Worm (Caenorhabditis elegans): Measurements from ENCODE around the gene F47B8.8.

Gene F47B8.8

DNA sequence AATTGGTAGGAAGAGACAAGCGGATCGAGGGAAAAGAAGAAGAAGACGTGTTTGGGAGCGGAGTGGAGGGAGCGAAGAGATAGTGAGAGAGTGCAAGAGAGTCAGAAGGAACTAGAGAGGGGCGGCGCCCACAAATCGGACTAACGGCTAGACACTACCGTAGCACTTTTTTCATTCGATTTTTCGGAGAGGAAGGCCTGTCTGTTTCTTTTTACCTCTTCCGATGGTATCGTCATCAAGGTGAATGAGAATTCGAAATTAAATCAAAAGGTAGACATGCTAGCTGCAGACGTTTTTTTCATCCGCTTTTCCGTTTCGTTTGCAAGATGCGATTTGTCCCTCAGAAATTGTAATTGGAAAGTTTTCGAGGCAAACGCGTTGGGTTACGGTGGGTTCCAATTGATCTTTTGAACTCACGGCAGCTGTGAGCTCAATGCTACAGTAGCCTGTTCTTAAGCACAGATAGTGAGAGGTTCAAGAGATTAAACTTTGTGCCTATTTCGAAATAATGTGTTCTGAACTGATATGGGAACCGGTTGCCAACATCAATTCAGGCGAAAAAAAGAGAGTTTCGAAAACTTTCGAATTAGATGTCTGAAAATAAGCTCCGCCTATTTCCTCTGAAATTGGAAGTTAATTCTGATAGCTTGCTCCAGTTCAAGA lies 33.2 kb downstream of the F47B8.8 start:
- TF ChIP-seq W03F9.2 (tag; optimal IDR thresholded peaks at IDR 0.05) (no peak), dao-5 (tag; optimal IDR thresholded peaks at IDR 0.05) (no peak), him-1 (tag; optimal IDR thresholded peaks at IDR 0.05) (no peak)

- TF ChIP-seq him-1 (tag; optimal IDR thresholded peaks at IDR 0.05) (peak; percentile 85), dao-5 (tag; optimal IDR thresholded peaks at IDR 0.05) (no peak)
These were observed 35.0 kb downstream of the F47B8.8 start for ce11 chrV:14366487-14366962.

- TF ChIP-seq W03F9.2 (tag; optimal IDR thresholded peaks at IDR 0.05) (peak; percentile 14), him-1 (tag; optimal IDR thresholded peaks at IDR 0.05) (peak; percentile 22), dao-5 (tag; optimal IDR thresholded peaks at IDR 0.05) (no peak)
These were observed 36.9 kb downstream of the F47B8.8 start for ce11 chrV:14368272-14369052.

DNA sequence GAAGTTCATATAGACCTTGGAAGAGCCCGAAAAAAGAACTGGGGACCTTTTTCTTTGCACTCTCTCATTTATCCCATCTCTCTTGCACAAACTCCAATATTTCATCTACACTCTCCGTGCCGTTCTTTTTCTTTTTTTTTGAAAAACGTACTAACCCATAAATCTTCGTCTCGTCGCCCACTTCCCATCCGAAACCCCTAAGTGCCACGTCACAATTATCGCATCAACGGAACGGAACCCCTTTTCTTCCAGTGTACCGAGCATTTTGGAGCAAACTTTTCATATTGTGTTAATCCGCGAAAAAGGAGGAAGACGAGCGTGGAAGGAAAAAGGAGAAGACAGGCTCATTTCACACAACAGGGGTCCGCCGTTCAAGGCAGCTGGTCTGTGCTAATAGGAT lies 37.9 kb downstream of the F47B8.8 start:
- TF ChIP-seq him-1 (tag; optimal IDR thresholded peaks at IDR 0.05) (no peak), W03F9.2 (tag; optimal IDR thresholded peaks at IDR 0.05) (no peak), dao-5 (tag; optimal IDR thresholded peaks at IDR 0.05) (no peak)

ce11 chrV:14372774-14373173 lies 41.2 kb downstream of the F47B8.8 start, which contains the start of gene unc-39:
Gene unc-39 (plus strand): TSS chrV:14373074.
- TF ChIP-seq dao-5 (tag; optimal IDR thresholded peaks at IDR 0.05) (no peak), him-1 (tag; optimal IDR thresholded peaks at IDR 0.05) (no peak), W03F9.2 (tag; optimal IDR thresholded peaks at IDR 0.05) (no peak)

DNA sequence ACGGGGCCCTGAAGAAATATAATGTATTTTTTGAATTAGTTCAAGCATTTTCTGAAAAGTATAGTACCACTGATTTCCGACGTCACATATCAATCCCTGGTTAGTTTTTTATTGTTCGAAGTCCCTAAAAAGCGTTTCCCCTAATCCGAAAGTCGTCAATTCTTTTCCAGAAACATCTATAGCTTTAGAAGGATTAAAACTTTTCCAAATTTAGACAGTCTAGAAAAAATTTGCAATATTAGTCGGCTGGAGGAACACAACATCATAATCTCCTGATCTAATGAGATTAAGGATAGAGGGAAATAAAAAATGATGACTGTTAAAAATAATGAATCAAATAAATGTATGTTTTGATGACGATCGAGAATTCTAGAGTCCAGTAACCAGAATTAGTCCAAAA lies 46.5 kb downstream of the F47B8.8 start:
- TF ChIP-seq him-1 (tag; optimal IDR thresholded peaks at IDR 0.05) = no peak
- TF ChIP-seq W03F9.2 (tag; optimal IDR thresholded peaks at IDR 0.05) = no peak
- TF ChIP-seq dao-5 (tag; optimal IDR thresholded peaks at IDR 0.05) = no peak

ce11 chrV:14378986-14379385 lies 47.5 kb downstream of the F47B8.8 start, which contains the start of gene npr-43:
Gene npr-43 (minus strand): TSS chrV:14379086.
- TF ChIP-seq dao-5 (tag; optimal IDR thresholded peaks at IDR 0.05) (no peak), W03F9.2 (tag; optimal IDR thresholded peaks at IDR 0.05) (no peak), him-1 (tag; optimal IDR thresholded peaks at IDR 0.05) (no peak)

DNA sequence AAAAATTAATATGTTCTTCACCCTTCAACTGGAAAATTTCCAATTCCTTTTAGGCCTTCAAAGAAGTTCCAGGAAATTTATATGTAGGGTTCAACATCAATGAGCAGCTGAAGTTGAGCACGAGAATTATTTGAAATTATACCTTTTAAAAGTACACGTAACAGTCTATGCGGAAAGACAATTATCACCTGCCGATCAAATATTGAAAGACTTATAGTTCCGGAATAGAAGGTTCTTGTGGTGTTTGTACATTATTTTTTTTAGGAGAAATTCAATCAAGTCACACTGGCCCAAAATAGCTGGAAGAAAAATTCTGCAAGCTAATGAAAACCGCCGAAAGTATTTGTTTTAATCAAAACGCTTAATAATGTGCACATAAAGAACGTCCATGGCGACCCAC lies 48.7 kb downstream of the F47B8.8 start:
- TF ChIP-seq W03F9.2 (tag; optimal IDR thresholded peaks at IDR 0.05) (no peak), him-1 (tag; optimal IDR thresholded peaks at IDR 0.05) (no peak), dao-5 (tag; optimal IDR thresholded peaks at IDR 0.05) (no peak)
